Fruit fly (Drosophila melanogaster) whole organism, pupa: ENCODE measurements around the gene Ubi-p63E.

Experiments
- CG10348 ChIP-seq: fragments of 200-800 bp; sonication (Bioruptor generic); IDR thresholded peaks from 2 replicates; pipeline ENCODE4 v1.3.6; 2022; ENCODE audit warnings: missing biosample characterization, missing genetic modification characterization
- CG12605 ChIP-seq: fragments of 200-800 bp; sonication (Bioruptor generic); IDR thresholded peaks from 2 replicates; pipeline ENCODE4 v1.3.6; 2022; ENCODE audit warnings: missing biosample characterization, missing genetic modification characterization
- CG13204 ChIP-seq: fragments of 200-800 bp; sonication (Bioruptor generic); optimal IDR thresholded peaks from 2 replicates; lab custom pipeline; 2018; ENCODE audit warnings: missing biosample characterization, mild to moderate bottlenecking, missing genetic modification characterization, moderate library complexity
- CG14655 ChIP-seq: fragments of 200-800 bp; sonication (Bioruptor generic); optimal IDR thresholded peaks from 3 replicates; lab custom pipeline; 2017; ENCODE audit warnings: mild to moderate bottlenecking, missing biosample characterization, missing genetic modification reagents, missing genetic modification characterization
- CG15710 ChIP-seq: fragments of 200-800 bp; sonication (Bioruptor generic); optimal IDR thresholded peaks from 2 replicates; lab custom pipeline; 2018; ENCODE audit warnings: missing biosample characterization, mild to moderate bottlenecking, missing genetic modification characterization, moderate library complexity
- CG17806 ChIP-seq: fragments of 200-800 bp; sonication (Bioruptor generic); optimal IDR thresholded peaks from 2 replicates; lab custom pipeline; 2018; ENCODE audit warnings: missing biosample characterization, mild to moderate bottlenecking, missing genetic modification characterization, moderate library complexity
- CG32121 ChIP-seq: fragments of 200-800 bp; sonication (Bioruptor generic); IDR thresholded peaks from 2 replicates; pipeline ENCODE4 v1.3.6; 2022; ENCODE audit warnings: missing biosample characterization, missing genetic modification characterization
- CG34367 ChIP-seq: fragments of 200-800 bp; sonication (Bioruptor generic); optimal IDR thresholded peaks from 2 replicates; lab custom pipeline; 2018; ENCODE audit warnings: missing biosample characterization, mild to moderate bottlenecking, missing genetic modification characterization
- CG4496 ChIP-seq: fragments of 200-800 bp; sonication (Bioruptor generic); IDR thresholded peaks from 3 replicates; pipeline ENCODE4 v1.3.6; 2022; ENCODE audit warnings: missing biosample characterization, missing genetic modification characterization
- CG8159 ChIP-seq: fragments of 200-800 bp; sonication (Bioruptor generic); optimal IDR thresholded peaks from 3 replicates; lab custom pipeline; 2018; ENCODE audit warnings: missing biosample characterization, mild to moderate bottlenecking, missing genetic modification characterization, moderate library complexity
- CG8301 ChIP-seq: fragments of 200-800 bp; sonication (Bioruptor generic); optimal IDR thresholded peaks from 2 replicates; lab custom pipeline; 2018; ENCODE audit warnings: missing biosample characterization, mild to moderate bottlenecking, missing genetic modification characterization
- CG9948 ChIP-seq: fragments of 200-800 bp; sonication (Bioruptor generic); optimal IDR thresholded peaks from 2 replicates; lab custom pipeline; 2018; ENCODE audit warnings: missing biosample characterization, mild to moderate bottlenecking, missing genetic modification characterization, moderate library complexity
- D1 ChIP-seq: fragments of 200-800 bp; sonication (Bioruptor generic); optimal IDR thresholded peaks from 2 replicates; lab custom pipeline; 2018; ENCODE audit warnings: missing biosample characterization, mild to moderate bottlenecking, missing genetic modification characterization, moderate library complexity
- EcR ChIP-seq: fragments of 200-800 bp; sonication (Bioruptor generic); optimal IDR thresholded peaks from 3 replicates; lab custom pipeline; 2019; ENCODE audit warnings: missing biosample characterization, missing genetic modification characterization, mild to moderate bottlenecking, moderate library complexity, missing genetic modification reagents
- Ets98B ChIP-seq: fragments of 200-800 bp; sonication (Bioruptor generic); IDR thresholded peaks from 2 replicates; pipeline ENCODE4 v1.3.6; 2022; ENCODE audit warnings: missing biosample characterization, missing genetic modification characterization
- Pif1A ChIP-seq: fragments of 200-800 bp; sonication (Bioruptor generic); optimal IDR thresholded peaks from 3 replicates; lab custom pipeline; 2016; ENCODE audit warnings: missing biosample characterization, missing genetic modification characterization
- Pif1B ChIP-seq: fragments of 200-800 bp; sonication (Bioruptor generic); optimal IDR thresholded peaks from 3 replicates; lab custom pipeline; 2016; ENCODE audit warnings: missing biosample characterization, missing genetic modification characterization
- Snoo ChIP-seq: fragments of 200-800 bp; sonication (Bioruptor generic); optimal IDR thresholded peaks from 3 replicates; lab custom pipeline; 2017; ENCODE audit warnings: missing biosample characterization, mild to moderate bottlenecking, missing genetic modification characterization, inconsistent platforms
- fd96Ca ChIP-seq: fragments of 200-800 bp; sonication (Bioruptor generic); IDR thresholded peaks from 3 replicates; pipeline ENCODE4 v1.3.6; 2022; ENCODE audit warnings: missing biosample characterization, missing genetic modification characterization
- gl ChIP-seq: fragments of 200-800 bp; sonication (Bioruptor generic); optimal IDR thresholded peaks from 2 replicates; lab custom pipeline; 2018; ENCODE audit warnings: missing biosample characterization, mild to moderate bottlenecking, missing genetic modification characterization
- rn ChIP-seq: fragments of 200-800 bp; sonication (Bioruptor generic); IDR thresholded peaks from 2 replicates; pipeline ENCODE4 v1.3.6; 2022; ENCODE audit warnings: missing biosample characterization, missing genetic modification characterization

Gene Ubi-p63E

dm6 chr3L:3902491-3903198 lies at the start of gene Ubi-p63E:
Gene Ubi-p63E, minus strand, starts transcription at chr3L:3903184.
- TF ChIP-seq D1 (tag; lab: Kevin White, UChicago) (no peak), Pif1A (GFP tag; lab: Kevin White, UChicago) (no peak), CG32121 (no peak), CG34367 (peak; percentile 19), gl (no peak), Ets98B (GFP tag; lab: Robert Waterston, UW) (no peak), CG8301 (tag; lab: Kevin White, UChicago) (peak; percentile 37), rn (no peak), Pif1B (GFP tag; lab: Kevin White, UChicago) (peak; percentile 12), CG13204 (GFP tag; lab: Kevin White, UChicago) (no peak), fd96Ca (GFP tag; lab: Robert Waterston, UW) (no peak), CG10348 (GFP tag; lab: Robert Waterston, UW) (no peak), CG9948 (tag; lab: Kevin White, UChicago) (peak; percentile 39), CG15710 (peak; percentile 60), CG4496 (GFP tag; lab: Robert Waterston, UW) (no peak), EcR (GFP tag; lab: Kevin White, UChicago) (no peak), Snoo (peak; percentile 37), CG12605 (GFP tag; lab: Robert Waterston, UW) (no peak), CG14655 (no peak), CG17806 (tag; lab: Kevin White, UChicago) (peak; percentile 41), CG8159 (tag; lab: Kevin White, UChicago) (peak; percentile 57)
- TF ChIP-seq, all 21 proteins: peak for 8

- TF ChIP-seq CG34367 (peak; percentile 63), Pif1A (GFP tag; lab: Kevin White, UChicago) (peak; percentile 75), CG14655 (peak; percentile 89), CG10348 (GFP tag; lab: Robert Waterston, UW) (0 out of 2 replicates have a peak, but pooled peaks have one; percentile 29), CG15710 (peak; percentile 85), CG9948 (tag; lab: Kevin White, UChicago) (peak; percentile 89), CG8159 (tag; lab: Kevin White, UChicago) (peak; percentile 90), Ets98B (GFP tag; lab: Robert Waterston, UW) (peak; percentile 74), CG8301 (tag; lab: Kevin White, UChicago) (peak; percentile 85), CG17806 (tag; lab: Kevin White, UChicago) (peak; percentile 89), D1 (tag; lab: Kevin White, UChicago) (peak; percentile 19), CG32121 (no peak), CG12605 (GFP tag; lab: Robert Waterston, UW) (peak; percentile 88), gl (peak; percentile 78), CG4496 (GFP tag; lab: Robert Waterston, UW) (peak; percentile 79), rn (peak; percentile 69), EcR (GFP tag; lab: Kevin White, UChicago) (no peak), Snoo (peak; percentile 61), Pif1B (GFP tag; lab: Kevin White, UChicago) (peak; percentile 71), fd96Ca (GFP tag; lab: Robert Waterston, UW) (peak; percentile 84), CG13204 (GFP tag; lab: Kevin White, UChicago) (peak; percentile 36)
Measured at dm6 chr3L:3952468-3952867, 49.5 kb upstream of the Ubi-p63E start, which contains the start of gene CG14984. Gene CG14984, minus strand, starts transcription at chr3L:3952550.

- TF ChIP-seq CG12605 (GFP tag; lab: Robert Waterston, UW) (no peak), CG15710 (no peak), gl (no peak), CG4496 (GFP tag; lab: Robert Waterston, UW) (no peak), CG14655 (no peak), CG34367 (no peak), CG8301 (tag; lab: Kevin White, UChicago) (no peak), rn (no peak), CG8159 (tag; lab: Kevin White, UChicago) (no peak), EcR (GFP tag; lab: Kevin White, UChicago) (no peak), Pif1A (GFP tag; lab: Kevin White, UChicago) (no peak), CG10348 (GFP tag; lab: Robert Waterston, UW) (no peak), Ets98B (GFP tag; lab: Robert Waterston, UW) (no peak), CG32121 (no peak), Snoo (no peak), Pif1B (GFP tag; lab: Kevin White, UChicago) (no peak), CG17806 (tag; lab: Kevin White, UChicago) (no peak)
Measured at dm6 chr3L:3951875-3952274, 48.9 kb upstream of the Ubi-p63E start.

dm6 chr3L:3949205-3949604 lies 46.2 kb upstream of the Ubi-p63E start, which contains the start of gene CG14983:
Gene CG14983, minus strand, starts transcription at chr3L:3949305.
- TF ChIP-seq CG8159 (tag; lab: Kevin White, UChicago) (no peak), CG13204 (GFP tag; lab: Kevin White, UChicago) (no peak), CG9948 (tag; lab: Kevin White, UChicago) (no peak), EcR (GFP tag; lab: Kevin White, UChicago) (no peak), CG14655 (no peak), CG34367 (no peak), Pif1A (GFP tag; lab: Kevin White, UChicago) (no peak), gl (no peak), D1 (tag; lab: Kevin White, UChicago) (no peak), Snoo (no peak), Ets98B (GFP tag; lab: Robert Waterston, UW) (no peak), Pif1B (GFP tag; lab: Kevin White, UChicago) (no peak), fd96Ca (GFP tag; lab: Robert Waterston, UW) (no peak), CG15710 (no peak), CG10348 (GFP tag; lab: Robert Waterston, UW) (no peak), CG12605 (GFP tag; lab: Robert Waterston, UW) (no peak), CG32121 (no peak), CG4496 (GFP tag; lab: Robert Waterston, UW) (no peak), CG8301 (tag; lab: Kevin White, UChicago) (no peak)
